Fruit fly (Drosophila melanogaster) whole organism, embryonic: Measurements from ENCODE around the gene CG8563.
A peak's percentile ranks its signal among the peaks of the same experiment; 100 is the strongest.

Source experiments
- CG12744 ChIP-seq: fragments of 200-800 bp; sonication (Bioruptor generic); optimal IDR thresholded peaks from 2 replicates; lab custom pipeline; 2016; ENCODE audit warnings: missing biosample characterization, missing genetic modification characterization
- CG15073 ChIP-seq: fragments of 200-800 bp; sonication (Bioruptor generic); optimal IDR thresholded peaks from 2 replicates; lab custom pipeline; 2016; ENCODE audit warnings: missing biosample characterization, missing genetic modification characterization
- CG4360 ChIP-seq: fragments of 200-800 bp; sonication (Bioruptor generic); IDR thresholded peaks from 2 replicates; pipeline ENCODE4 v1.3.6; 2022; ENCODE audit warnings: missing biosample characterization, missing genetic modification characterization
- Ets65A ChIP-seq: fragments of 200-800 bp; sonication (Bioruptor generic); peaks from one replicate; lab custom pipeline; 2016; ENCODE audit warnings: missing biosample characterization, missing genetic modification characterization
- Meics ChIP-seq: fragments of 200-800 bp; sonication (Bioruptor generic); optimal IDR thresholded peaks from 2 replicates; lab custom pipeline; 2017; ENCODE audit warnings: missing biosample characterization, mild to moderate bottlenecking, missing genetic modification characterization
- NfI ChIP-seq: fragments of 200-800 bp; sonication (Bioruptor generic); optimal IDR thresholded peaks from 3 replicates; lab custom pipeline; 2018; ENCODE audit warnings: missing biosample characterization, mild to moderate bottlenecking, missing genetic modification characterization, moderate library complexity
- Sin3A ChIP-seq: fragments of >200 bp; optimal IDR thresholded peaks from 2 replicates; lab custom pipeline; 2018
- Xbp1 ChIP-seq: fragments of 200-800 bp; sonication (Bioruptor generic); optimal IDR thresholded peaks from 3 replicates; lab custom pipeline; 2016; ENCODE audit warnings: missing biosample characterization, mild to moderate bottlenecking, missing genetic modification characterization
- croc ChIP-seq: fragments of 200-800 bp; sonication (Bioruptor generic); conservative IDR thresholded peaks from 3 replicates; pipeline ENCODE4 v1.3.6; 2022; ENCODE audit warnings: missing biosample characterization, missing genetic modification characterization
- dpn ChIP-seq, 2 experiments: fragments of 200-800 bp; sonication (Bioruptor generic); optimal IDR thresholded peaks; 3 replicates each; lab custom pipeline; 2016; ENCODE audit warnings: missing biosample characterization in 2 of 2, missing genetic modification characterization in 2 of 2

DNA sequence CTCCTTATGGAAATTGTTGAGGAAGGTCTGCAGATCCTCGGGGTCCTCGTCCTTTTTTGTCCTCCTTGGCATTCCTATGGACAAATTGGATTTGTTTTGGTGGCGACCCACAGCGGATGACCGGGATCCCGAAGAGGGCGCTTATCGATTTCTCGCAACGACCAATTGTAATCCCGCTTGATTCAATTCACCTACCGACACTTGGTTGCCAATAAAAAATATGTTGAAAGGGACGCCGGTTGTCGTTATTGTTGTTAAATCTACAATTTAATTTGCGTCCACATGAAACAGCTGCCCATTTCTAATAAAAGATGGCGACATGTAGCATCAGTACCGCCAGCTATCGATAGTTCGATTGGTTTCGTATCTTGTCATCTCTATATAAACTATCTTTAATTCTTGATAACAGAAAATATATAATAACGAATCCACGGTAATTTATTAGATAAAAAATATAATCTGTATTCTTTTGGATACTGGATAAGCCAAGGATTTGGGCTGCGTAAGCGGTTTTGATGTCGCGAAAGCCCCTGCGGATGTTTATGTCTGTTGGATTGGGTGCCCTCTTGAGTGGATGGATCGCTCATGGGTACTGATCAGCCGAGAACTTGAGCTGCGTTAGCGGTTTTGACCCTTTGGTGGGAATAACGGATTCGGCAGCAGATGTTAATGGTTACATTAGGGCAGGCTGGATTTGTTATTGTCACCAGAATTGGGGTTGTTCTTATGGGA is 34.0 kb upstream of the CG8563 start, which contains the start of gene CTCF:
- TF ChIP-seq croc (GFP tag; lab: Robert Waterston, UW) (peak; percentile 55; the same call in 2 of the 3 replicates), Meics (GFP tag; lab: Kevin White, UChicago) (peak; percentile 77), CG4360 (GFP tag; lab: Robert Waterston, UW) (no peak), dpn (GFP tag; optimal IDR thresholded peaks at IDR 0.05; lab: Kevin White, UChicago) (peak; percentile 53 to 59), NfI (peak; percentile 46), CG12744 (GFP tag; lab: Kevin White, UChicago) (no peak), Xbp1 (GFP tag; lab: Kevin White, UChicago) (peak; percentile 57), Ets65A (GFP tag; lab: Kevin White, UChicago) (peak; percentile 91), Sin3A (lab: Kevin White, UChicago) (peak; percentile 44), CG15073 (no peak)
